Fruit fly (Drosophila melanogaster) whole organism, pupa: ENCODE results near the gene CG14135.
A peak's percentile ranks its signal among the peaks of the same experiment; 100 is the strongest.

Source experiments
- CG10348 ChIP-seq: fragments of 200-800 bp; sonication (Bioruptor generic); IDR thresholded peaks from 2 replicates; pipeline ENCODE4 v1.3.6; 2022; ENCODE audit warnings: missing biosample characterization, missing genetic modification characterization
- CG12605 ChIP-seq: fragments of 200-800 bp; sonication (Bioruptor generic); IDR thresholded peaks from 2 replicates; pipeline ENCODE4 v1.3.6; 2022; ENCODE audit warnings: missing biosample characterization, missing genetic modification characterization
- CG13204 ChIP-seq: fragments of 200-800 bp; sonication (Bioruptor generic); optimal IDR thresholded peaks from 2 replicates; lab custom pipeline; 2018; ENCODE audit warnings: missing biosample characterization, mild to moderate bottlenecking, missing genetic modification characterization, moderate library complexity
- CG14655 ChIP-seq: fragments of 200-800 bp; sonication (Bioruptor generic); optimal IDR thresholded peaks from 3 replicates; lab custom pipeline; 2017; ENCODE audit warnings: mild to moderate bottlenecking, missing biosample characterization, missing genetic modification reagents, missing genetic modification characterization
- CG15710 ChIP-seq: fragments of 200-800 bp; sonication (Bioruptor generic); optimal IDR thresholded peaks from 2 replicates; lab custom pipeline; 2018; ENCODE audit warnings: missing biosample characterization, mild to moderate bottlenecking, missing genetic modification characterization, moderate library complexity
- CG17806 ChIP-seq: fragments of 200-800 bp; sonication (Bioruptor generic); optimal IDR thresholded peaks from 2 replicates; lab custom pipeline; 2018; ENCODE audit warnings: missing biosample characterization, mild to moderate bottlenecking, missing genetic modification characterization, moderate library complexity
- CG32121 ChIP-seq: fragments of 200-800 bp; sonication (Bioruptor generic); IDR thresholded peaks from 2 replicates; pipeline ENCODE4 v1.3.6; 2022; ENCODE audit warnings: missing biosample characterization, missing genetic modification characterization
- CG34367 ChIP-seq: fragments of 200-800 bp; sonication (Bioruptor generic); optimal IDR thresholded peaks from 2 replicates; lab custom pipeline; 2018; ENCODE audit warnings: missing biosample characterization, mild to moderate bottlenecking, missing genetic modification characterization
- CG4496 ChIP-seq: fragments of 200-800 bp; sonication (Bioruptor generic); IDR thresholded peaks from 3 replicates; pipeline ENCODE4 v1.3.6; 2022; ENCODE audit warnings: missing biosample characterization, missing genetic modification characterization
- CG8159 ChIP-seq: fragments of 200-800 bp; sonication (Bioruptor generic); optimal IDR thresholded peaks from 3 replicates; lab custom pipeline; 2018; ENCODE audit warnings: missing biosample characterization, mild to moderate bottlenecking, missing genetic modification characterization, moderate library complexity
- CG8301 ChIP-seq: fragments of 200-800 bp; sonication (Bioruptor generic); optimal IDR thresholded peaks from 2 replicates; lab custom pipeline; 2018; ENCODE audit warnings: missing biosample characterization, mild to moderate bottlenecking, missing genetic modification characterization
- CG9948 ChIP-seq: fragments of 200-800 bp; sonication (Bioruptor generic); optimal IDR thresholded peaks from 2 replicates; lab custom pipeline; 2018; ENCODE audit warnings: missing biosample characterization, mild to moderate bottlenecking, missing genetic modification characterization, moderate library complexity
- D1 ChIP-seq: fragments of 200-800 bp; sonication (Bioruptor generic); optimal IDR thresholded peaks from 2 replicates; lab custom pipeline; 2018; ENCODE audit warnings: missing biosample characterization, mild to moderate bottlenecking, missing genetic modification characterization, moderate library complexity
- EcR ChIP-seq: fragments of 200-800 bp; sonication (Bioruptor generic); optimal IDR thresholded peaks from 3 replicates; lab custom pipeline; 2019; ENCODE audit warnings: missing biosample characterization, missing genetic modification characterization, mild to moderate bottlenecking, moderate library complexity, missing genetic modification reagents
- Ets98B ChIP-seq: fragments of 200-800 bp; sonication (Bioruptor generic); IDR thresholded peaks from 2 replicates; pipeline ENCODE4 v1.3.6; 2022; ENCODE audit warnings: missing biosample characterization, missing genetic modification characterization
- Pif1A ChIP-seq: fragments of 200-800 bp; sonication (Bioruptor generic); optimal IDR thresholded peaks from 3 replicates; lab custom pipeline; 2016; ENCODE audit warnings: missing biosample characterization, missing genetic modification characterization
- Pif1B ChIP-seq: fragments of 200-800 bp; sonication (Bioruptor generic); optimal IDR thresholded peaks from 3 replicates; lab custom pipeline; 2016; ENCODE audit warnings: missing biosample characterization, missing genetic modification characterization
- Snoo ChIP-seq: fragments of 200-800 bp; sonication (Bioruptor generic); optimal IDR thresholded peaks from 3 replicates; lab custom pipeline; 2017; ENCODE audit warnings: missing biosample characterization, mild to moderate bottlenecking, missing genetic modification characterization, inconsistent platforms
- fd96Ca ChIP-seq: fragments of 200-800 bp; sonication (Bioruptor generic); IDR thresholded peaks from 3 replicates; pipeline ENCODE4 v1.3.6; 2022; ENCODE audit warnings: missing biosample characterization, missing genetic modification characterization
- gl ChIP-seq: fragments of 200-800 bp; sonication (Bioruptor generic); optimal IDR thresholded peaks from 2 replicates; lab custom pipeline; 2018; ENCODE audit warnings: missing biosample characterization, mild to moderate bottlenecking, missing genetic modification characterization
- rn ChIP-seq: fragments of 200-800 bp; sonication (Bioruptor generic); IDR thresholded peaks from 2 replicates; pipeline ENCODE4 v1.3.6; 2022; ENCODE audit warnings: missing biosample characterization, missing genetic modification characterization

CG14135 gene

dm6 chr3L:11703579-11703978, 12.2 kb downstream of the CG14135 start:
- no peak for TF ChIP-seq CG4496 (GFP tag; lab: Robert Waterston, UW)
- TF ChIP-seq EcR (GFP tag; lab: Kevin White, UChicago) = peak; percentile 74

- TF ChIP-seq gl (tag; lab: Kevin White, UChicago) = no peak
- no peak for TF ChIP-seq D1
- TF ChIP-seq CG17806 (tag; lab: Kevin White, UChicago) = no peak
- TF ChIP-seq fd96Ca = no peak
- no peak for TF ChIP-seq CG9948 (tag; lab: Kevin White, UChicago)
- TF ChIP-seq CG12605 (GFP tag; lab: Robert Waterston, UW) = no peak
- TF ChIP-seq EcR (GFP tag; lab: Kevin White, UChicago) = no peak
- TF ChIP-seq CG32121 (GFP tag; lab: Robert Waterston, UW) = no peak
- no peak for TF ChIP-seq CG8301 (tag; lab: Kevin White, UChicago)
- TF ChIP-seq CG8159 = no peak
- TF ChIP-seq Ets98B (GFP tag; lab: Robert Waterston, UW) = no peak
- TF ChIP-seq CG4496 (GFP tag; lab: Robert Waterston, UW) = no peak
- no peak for TF ChIP-seq CG13204
- no peak for TF ChIP-seq Pif1A (GFP tag; lab: Kevin White, UChicago)
- no peak for TF ChIP-seq Snoo (tag; lab: Kevin White, UChicago)
- TF ChIP-seq CG34367 = no peak
- TF ChIP-seq CG15710 = no peak
- no peak for TF ChIP-seq CG14655 (GFP tag; lab: Kevin White, UChicago)
- TF ChIP-seq Pif1B = no peak
- TF ChIP-seq, all 21 proteins: peak for 0
Measured at dm6 chr3L:11704902-11705546, 13.7 kb downstream of the CG14135 start.

- TF ChIP-seq CG8159 (no peak), Pif1A (GFP tag; lab: Kevin White, UChicago) (peak; percentile 25), CG8301 (tag; lab: Kevin White, UChicago) (no peak), CG34367 (no peak), CG10348 (GFP tag; lab: Robert Waterston, UW) (no peak), CG14655 (GFP tag; lab: Kevin White, UChicago) (no peak), Pif1B (peak; percentile 48), CG4496 (GFP tag; lab: Robert Waterston, UW) (peak; percentile 58; the same call in 2 of the 3 replicates), D1 (no peak), CG9948 (tag; lab: Kevin White, UChicago) (no peak), gl (tag; lab: Kevin White, UChicago) (peak; percentile 52), CG15710 (no peak), CG17806 (tag; lab: Kevin White, UChicago) (no peak), rn (GFP tag; lab: Robert Waterston, UW) (no peak), EcR (GFP tag; lab: Kevin White, UChicago) (peak; percentile 58), CG12605 (GFP tag; lab: Robert Waterston, UW) (peak; percentile 87), Ets98B (GFP tag; lab: Robert Waterston, UW) (peak; percentile 57), CG32121 (GFP tag; lab: Robert Waterston, UW) (peak; percentile 42; the same call in 1 of the 2 replicates), fd96Ca (peak; percentile 37; the same call in 1 of the 3 replicates), CG13204 (peak; percentile 50), Snoo (tag; lab: Kevin White, UChicago) (no peak)
Measured at dm6 chr3L:11707978-11708632, 16.7 kb downstream of the CG14135 start, which contains the start of gene CG11658. CG11658 (minus strand) TSS chr3L:11708553.

dm6 chr3L:11708633-11709116, 17.3 kb downstream of the CG14135 start, which contains the start of the genes Ccdc56 and mtTFB1:
Ccdc56 (plus strand) TSS chr3L:11708979.
mtTFB1 (plus strand) TSS chr3L:11708979.
- no peak for TF ChIP-seq CG8159
- TF ChIP-seq CG4496 (GFP tag; lab: Robert Waterston, UW) = peak; percentile 47; the same call in 2 of the 3 replicates
- no peak for TF ChIP-seq fd96Ca
- no peak for TF ChIP-seq CG17806 (tag; lab: Kevin White, UChicago)
- no peak for TF ChIP-seq CG34367

- TF ChIP-seq CG12605 (GFP tag; lab: Robert Waterston, UW) = peak; percentile 9; the same call in 1 of the 2 replicates
- TF ChIP-seq rn (GFP tag; lab: Robert Waterston, UW) = no peak
Measured at dm6 chr3L:11711059-11711628, 19.8 kb downstream of the CG14135 start, which contains the start of gene crim. crim (minus strand) TSS chr3L:11711386.

DNA sequence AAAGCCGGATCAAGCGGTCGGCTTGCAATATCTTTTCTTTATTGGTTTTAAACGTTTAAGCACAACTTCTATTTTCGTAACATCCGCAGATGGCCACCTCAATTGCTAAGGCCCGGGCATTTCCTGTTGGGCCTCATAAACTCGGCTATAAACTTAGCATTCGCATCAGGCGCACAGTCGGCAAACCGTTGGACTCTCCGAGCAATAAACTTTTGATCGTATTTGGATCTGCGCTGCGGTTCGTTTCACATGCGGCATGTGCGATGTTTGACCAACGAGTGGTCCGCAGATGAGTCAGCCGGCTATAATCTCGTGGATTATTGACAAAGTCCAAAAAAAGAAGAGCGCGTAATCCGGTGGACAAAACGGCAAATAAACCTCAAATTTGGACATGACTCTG, 20.4 kb downstream of the CG14135 start:
- TF ChIP-seq CG4496 (GFP tag; lab: Robert Waterston, UW) (0 out of 3 replicates have a peak, but pooled peaks have one; percentile 24), CG17806 (tag; lab: Kevin White, UChicago) (no peak)
